Worm (Caenorhabditis elegans) whole organism, mixed stage, embryonic: ENCODE measurements around the gene kin-34.
A peak's percentile ranks its signal among the peaks of the same experiment; 100 is the strongest.

Experiments used
- M03D4.4 ChIP-seq: sonication (generic microtip); optimal IDR thresholded peaks from 2 replicates; lab custom pipeline; 2017; ENCODE audit warnings: mild to moderate bottlenecking, missing genetic modification characterization, missing compliant biosample characterization
- bed-3 ChIP-seq: fragments of 200-800 bp; sonication (Bioruptor generic); optimal IDR thresholded peaks from 3 replicates; lab custom pipeline; 2018; ENCODE audit warnings: mild to moderate bottlenecking, missing genetic modification characterization, moderate library complexity, missing compliant biosample characterization
- blmp-1 ChIP-seq: fragments of 150-350 bp; optimal IDR thresholded peaks from 2 replicates; lab custom pipeline; 2014; ENCODE audit warnings: missing biosample characterization, missing genetic modification characterization
- ceh-39 ChIP-seq: fragments of 150-350 bp; optimal IDR thresholded peaks from 2 replicates; lab custom pipeline; 2014; ENCODE audit warnings: missing biosample characterization, missing genetic modification characterization
- ceh-43 ChIP-seq: fragments of 200-800 bp; sonication (Bioruptor generic); optimal IDR thresholded peaks from 2 replicates; lab custom pipeline; 2018; ENCODE audit warnings: mild to moderate bottlenecking, missing genetic modification characterization, moderate library complexity, missing compliant biosample characterization
- ceh-83 ChIP-seq: fragments of 200-800 bp; sonication (Bioruptor generic); optimal IDR thresholded peaks from 2 replicates; lab custom pipeline; 2018; ENCODE audit warnings: mild to moderate bottlenecking, missing genetic modification characterization, missing compliant biosample characterization
- ces-1 ChIP-seq: fragments of 150-350 bp; optimal IDR thresholded peaks from 2 replicates; lab custom pipeline; 2014; ENCODE audit warnings: missing biosample characterization, missing genetic modification reagents, missing genetic modification characterization
- cnd-1 ChIP-seq: fragments of 200-800 bp; sonication (Bioruptor generic); optimal IDR thresholded peaks from 2 replicates; lab custom pipeline; 2018; ENCODE audit warnings: mild to moderate bottlenecking, missing genetic modification characterization, missing compliant biosample characterization
- drap-1 ChIP-seq: fragments of 200-800 bp; sonication (Bioruptor generic); optimal IDR thresholded peaks from 3 replicates; lab custom pipeline; 2018; ENCODE audit warnings: mild to moderate bottlenecking, missing genetic modification characterization, missing compliant biosample characterization
- elt-1 ChIP-seq: sonication (generic microtip); optimal IDR thresholded peaks from 2 replicates; lab custom pipeline; 2017; ENCODE audit warnings: missing genetic modification characterization, mild to moderate bottlenecking, missing compliant biosample characterization, antibody characterized with exemption, moderate library complexity, borderline replicate concordance; ENCODE audit not compliant: insufficient read depth
- flh-1 ChIP-seq: fragments of 200-800 bp; sonication (Bioruptor generic); optimal IDR thresholded peaks from 2 replicates; lab custom pipeline; 2018; ENCODE audit warnings: mild to moderate bottlenecking, missing genetic modification characterization, moderate library complexity, missing compliant biosample characterization
- ham-2 ChIP-seq: fragments of 200-800 bp; sonication (Bioruptor generic); optimal IDR thresholded peaks from 2 replicates; lab custom pipeline; 2018; ENCODE audit warnings: mild to moderate bottlenecking, missing genetic modification characterization, missing compliant biosample characterization
- hlh-1 ChIP-seq: fragments of 150-350 bp; optimal IDR thresholded peaks from 2 replicates; lab custom pipeline; 2014; ENCODE audit warnings: missing biosample characterization, missing genetic modification reagents, missing genetic modification characterization
- lin-13 ChIP-seq: fragments of 150-350 bp; optimal IDR thresholded peaks from 2 replicates; lab custom pipeline; 2014; ENCODE audit warnings: missing biosample characterization, missing genetic modification characterization
- lin-32 ChIP-seq: fragments of 200-800 bp; sonication (Bioruptor generic); optimal IDR thresholded peaks from 2 replicates; lab custom pipeline; 2018; ENCODE audit warnings: mild to moderate bottlenecking, missing genetic modification characterization, missing compliant biosample characterization
- lsy-2 ChIP-seq: fragments of 150-350 bp; optimal IDR thresholded peaks from 2 replicates; lab custom pipeline; 2014; ENCODE audit warnings: missing biosample characterization, missing genetic modification characterization
- mab-5 ChIP-seq: fragments of 150-350 bp; optimal IDR thresholded peaks from 2 replicates; lab custom pipeline; 2014; ENCODE audit warnings: missing biosample characterization, missing genetic modification characterization
- mep-1 ChIP-seq: fragments of 150-350 bp; optimal IDR thresholded peaks from 2 replicates; lab custom pipeline; 2017; ENCODE audit warnings: missing biosample characterization, missing genetic modification reagents, missing genetic modification characterization, inconsistent platforms
- mls-2 ChIP-seq: sonication (generic microtip); optimal IDR thresholded peaks from 2 replicates; lab custom pipeline; 2016; ENCODE audit warnings: mild to moderate bottlenecking, missing genetic modification characterization, moderate library complexity, missing compliant biosample characterization
- nhr-12 ChIP-seq: fragments of 150-350 bp; optimal IDR thresholded peaks from 2 replicates; lab custom pipeline; 2014; ENCODE audit warnings: missing biosample characterization, missing genetic modification characterization
- nhr-2 ChIP-seq: fragments of 150-350 bp; optimal IDR thresholded peaks from 2 replicates; lab custom pipeline; 2014; ENCODE audit warnings: missing biosample characterization, missing genetic modification characterization
- nhr-28 ChIP-seq: fragments of 150-350 bp; optimal IDR thresholded peaks from 2 replicates; lab custom pipeline; 2014; ENCODE audit warnings: missing biosample characterization, missing genetic modification characterization
- sem-2 ChIP-seq: fragments of 200-800 bp; sonication (Bioruptor generic); optimal IDR thresholded peaks from 2 replicates; lab custom pipeline; 2018; ENCODE audit warnings: mild to moderate bottlenecking, missing genetic modification characterization, missing compliant biosample characterization
- snpc-4 ChIP-seq: fragments of 150-350 bp; optimal IDR thresholded peaks from 2 replicates; lab custom pipeline; 2014; ENCODE audit warnings: missing biosample characterization, missing genetic modification characterization
- tbx-8 ChIP-seq: fragments of 200-800 bp; sonication (Bioruptor generic); optimal IDR thresholded peaks from 2 replicates; lab custom pipeline; 2018; ENCODE audit warnings: mild to moderate bottlenecking, missing genetic modification characterization, moderate library complexity, missing compliant biosample characterization
- unc-120 ChIP-seq: sonication (generic microtip); optimal IDR thresholded peaks from 2 replicates; lab custom pipeline; 2017; ENCODE audit warnings: missing genetic modification characterization, missing compliant biosample characterization; ENCODE audit not compliant: poor library complexity, severe bottlenecking
- unc-39 ChIP-seq: fragments of 150-350 bp; optimal IDR thresholded peaks from 2 replicates; lab custom pipeline; 2014; ENCODE audit warnings: missing biosample characterization, missing genetic modification characterization
- unc-62 ChIP-seq: fragments of 150-350 bp; optimal IDR thresholded peaks from 2 replicates; lab custom pipeline; 2014; ENCODE audit warnings: missing biosample characterization, missing genetic modification reagents, missing genetic modification characterization
- zip-8 ChIP-seq: fragments of 150-350 bp; optimal IDR thresholded peaks from 2 replicates; lab custom pipeline; 2014; ENCODE audit warnings: missing biosample characterization, missing genetic modification characterization
- ztf-11 ChIP-seq: fragments of 150-350 bp; optimal IDR thresholded peaks from 2 replicates; lab custom pipeline; 2014; ENCODE audit warnings: missing biosample characterization, missing genetic modification characterization

The kin-34 gene

ce11 chrV:246097-246496 lies at the start of gene kin-34:
kin-34 (minus strand) TSS chrV:246197.
- TF ChIP-seq lin-13 (tag; lab: Kevin White, UChicago) (no peak), ceh-39 (peak; percentile 8)

DNA sequence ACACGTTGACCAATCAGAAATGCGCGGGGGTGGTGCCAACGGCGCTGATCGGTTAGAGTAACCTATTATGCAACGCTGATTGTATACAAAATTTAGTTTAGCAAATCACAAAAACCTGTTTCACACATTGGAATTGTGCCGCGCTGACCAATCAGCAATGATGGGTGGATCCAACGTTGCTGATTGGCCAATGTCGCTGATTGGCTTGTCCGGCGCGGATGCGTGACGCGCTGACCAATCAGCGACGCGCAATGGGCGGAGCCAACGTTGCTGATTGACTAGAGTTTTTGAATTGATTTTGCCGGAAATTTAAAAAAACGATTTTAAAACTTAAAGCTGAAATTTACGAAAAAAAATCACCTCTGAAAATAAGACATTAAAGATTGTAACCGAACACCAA lies 39.3 kb upstream of the kin-34 start:
- no peak for TF ChIP-seq tbx-8 (GFP tag; lab: Kevin White, UChicago)
- no peak for TF ChIP-seq ztf-11 (tag; lab: Kevin White, UChicago)
- TF ChIP-seq sem-2 = no peak
- TF ChIP-seq mab-5 (tag; lab: Kevin White, UChicago) = no peak
- no peak for TF ChIP-seq ces-1
- TF ChIP-seq snpc-4 = no peak
- TF ChIP-seq M03D4.4 = no peak
- TF ChIP-seq mep-1 = no peak
- TF ChIP-seq nhr-28 (tag; lab: Kevin White, UChicago) = no peak
- no peak for TF ChIP-seq mls-2
- TF ChIP-seq ceh-83 (GFP tag; lab: Kevin White, UChicago) = no peak
- no peak for TF ChIP-seq blmp-1
- TF ChIP-seq drap-1 (GFP tag; lab: Kevin White, UChicago) = no peak

DNA sequence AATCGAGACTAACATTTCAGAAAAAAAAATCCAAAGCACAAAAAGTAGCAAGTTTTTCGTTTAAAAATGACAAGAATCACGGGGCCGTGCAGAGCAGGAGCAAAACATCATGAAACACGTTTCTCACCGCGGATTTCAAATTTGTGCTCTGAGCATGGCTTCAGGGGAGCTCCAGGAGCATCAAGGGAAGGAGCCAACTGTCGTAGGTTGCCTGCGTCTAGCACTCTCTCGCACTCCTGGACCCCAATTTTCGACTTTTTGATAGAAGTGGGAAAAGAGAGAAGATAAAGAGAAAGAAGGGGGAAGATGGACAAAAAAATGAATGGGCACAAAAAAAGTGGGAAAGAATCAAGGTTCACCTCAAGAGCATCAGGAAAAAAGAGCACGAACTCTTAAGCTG lies 38.8 kb upstream of the kin-34 start:
- TF ChIP-seq unc-62 (GFP tag; lab: Kevin White, UChicago) (peak; percentile 10), ceh-43 (no peak), blmp-1 (no peak), unc-120 (tag; lab: Kevin White, UChicago) (peak; percentile 71), hlh-1 (tag; lab: Kevin White, UChicago) (peak; percentile 84)

DNA sequence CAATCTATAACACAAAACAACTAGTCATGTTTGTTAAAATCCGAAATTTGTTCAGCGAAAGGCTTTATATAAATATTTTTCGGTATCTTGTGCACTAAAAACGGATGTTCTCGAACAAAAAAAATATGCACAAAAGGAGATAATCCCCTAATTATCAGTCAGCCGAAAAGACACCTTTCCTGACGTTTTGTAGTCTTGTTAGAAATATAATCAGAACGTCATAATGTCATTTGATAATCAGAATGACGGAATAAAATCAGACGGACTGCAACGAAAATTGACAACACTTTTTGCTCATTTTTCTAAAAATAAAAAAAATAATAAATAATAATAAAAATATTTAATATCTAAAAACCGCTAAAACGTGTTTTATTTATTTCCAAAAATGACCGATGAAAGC lies 38.0 kb upstream of the kin-34 start:
- TF ChIP-seq blmp-1 = no peak
- TF ChIP-seq ham-2 (GFP tag; lab: Kevin White, UChicago) = no peak
- no peak for TF ChIP-seq ceh-83 (GFP tag; lab: Kevin White, UChicago)
- no peak for TF ChIP-seq lsy-2 (tag; lab: Kevin White, UChicago)
- no peak for TF ChIP-seq drap-1 (GFP tag; lab: Kevin White, UChicago)
- no peak for TF ChIP-seq sem-2
- TF ChIP-seq mab-5 (tag; lab: Kevin White, UChicago) = no peak
- no peak for TF ChIP-seq nhr-2
- TF ChIP-seq ztf-11 (tag; lab: Kevin White, UChicago) = no peak
- no peak for TF ChIP-seq mls-2
- TF ChIP-seq hlh-1 (tag; lab: Kevin White, UChicago) = no peak
- no peak for TF ChIP-seq lin-32 (GFP tag; lab: Kevin White, UChicago)
- TF ChIP-seq unc-120 (tag; lab: Kevin White, UChicago) = no peak
- no peak for TF ChIP-seq ces-1
- TF ChIP-seq nhr-12 (tag; lab: Kevin White, UChicago) = no peak
- TF ChIP-seq unc-62 (GFP tag; lab: Kevin White, UChicago) = no peak
- TF ChIP-seq, all 35 proteins: peak for 0

DNA sequence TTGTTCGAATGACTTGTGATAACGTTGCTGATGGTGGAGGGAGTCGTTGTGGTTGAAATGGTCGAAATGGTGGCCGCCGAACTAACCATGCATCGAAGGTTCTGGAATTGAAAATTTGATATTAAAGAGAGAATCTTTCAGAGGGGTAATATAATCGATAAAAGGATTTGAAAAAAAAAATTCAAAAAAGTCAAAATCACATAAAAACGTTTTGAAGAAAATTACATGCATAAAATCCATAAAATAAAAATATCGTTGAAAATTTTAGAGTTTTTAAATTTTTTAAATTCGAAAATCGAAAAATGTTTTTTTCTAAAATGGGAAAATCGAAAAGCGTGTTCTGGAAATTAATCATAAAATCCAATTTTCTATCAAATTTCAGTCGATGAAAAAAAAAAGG lies 35.6 kb upstream of the kin-34 start, which contains the start of gene npr-5:
Gene npr-5 (minus strand): TSS at position 101 of the 400 bp plus-strand sequence.
- TF ChIP-seq bed-3 (GFP tag; lab: Kevin White, UChicago) = no peak
- no peak for TF ChIP-seq lin-13 (tag; lab: Kevin White, UChicago)
- no peak for TF ChIP-seq snpc-4
- TF ChIP-seq zip-8 (tag; lab: Kevin White, UChicago) = no peak
- no peak for TF ChIP-seq hlh-1 (tag; lab: Kevin White, UChicago)
- TF ChIP-seq ceh-39 = no peak
- TF ChIP-seq lsy-2 (tag; lab: Kevin White, UChicago) = no peak
- no peak for TF ChIP-seq ceh-83 (GFP tag; lab: Kevin White, UChicago)
- TF ChIP-seq ztf-11 (tag; lab: Kevin White, UChicago) = no peak
- TF ChIP-seq unc-39 (tag; lab: Kevin White, UChicago) = no peak
- TF ChIP-seq cnd-1 (tag; lab: Kevin White, UChicago) = no peak
- no peak for TF ChIP-seq unc-62 (GFP tag; lab: Kevin White, UChicago)
- TF ChIP-seq lin-32 (GFP tag; lab: Kevin White, UChicago) = no peak
- no peak for TF ChIP-seq elt-1

DNA sequence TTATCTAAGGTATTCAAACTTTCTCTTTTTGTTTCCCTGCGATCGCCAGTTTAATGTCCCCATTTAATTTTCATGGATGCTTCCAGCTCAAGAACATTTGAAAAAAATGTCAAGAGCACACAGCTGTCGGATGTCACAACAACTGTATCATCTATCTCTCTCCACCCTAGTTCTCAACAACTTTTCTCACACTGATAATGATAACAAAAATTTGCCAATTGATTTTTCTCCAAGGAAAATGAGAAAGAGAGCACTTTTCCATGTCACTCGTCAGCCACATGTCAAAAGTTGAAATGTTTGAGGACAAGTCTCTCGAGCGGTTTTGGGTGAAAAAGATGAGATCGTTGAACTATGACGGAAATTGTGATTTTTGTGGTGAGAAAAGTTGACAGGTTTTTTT lies 35.1 kb upstream of the kin-34 start:
- TF ChIP-seq unc-62 (GFP tag; lab: Kevin White, UChicago) (peak; percentile 97), hlh-1 (tag; lab: Kevin White, UChicago) (peak; percentile 41), unc-120 (tag; lab: Kevin White, UChicago) (peak; percentile 14), flh-1 (GFP tag; lab: Kevin White, UChicago) (no peak), lin-32 (GFP tag; lab: Kevin White, UChicago) (no peak)
